Fruit fly (Drosophila melanogaster): ENCODE data around the gene CG13059.

DNA sequence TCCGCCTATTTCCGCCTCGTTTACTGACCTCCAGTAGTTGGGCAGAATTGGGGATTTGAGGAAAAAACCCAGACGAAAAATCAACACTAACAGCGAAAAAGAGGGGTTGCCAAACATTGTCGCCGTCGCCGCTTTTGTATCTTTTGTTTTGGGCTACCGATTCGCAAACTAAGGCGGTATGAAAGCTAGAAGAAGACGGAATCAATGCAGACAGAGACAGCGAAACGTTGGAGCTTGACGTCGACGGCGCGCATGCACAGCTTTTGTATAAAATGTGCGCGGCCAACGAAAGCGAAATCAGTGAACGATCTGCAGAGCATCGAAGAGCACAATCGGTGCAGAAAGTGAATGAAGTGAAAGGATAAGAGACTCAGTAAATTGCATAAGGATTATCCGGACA is 15.2 kb downstream of the CG13059 start, which contains the start of gene CG4998:
- TF ChIP-seq Myc (optimal IDR thresholded peaks at IDR 0.05), result no peak
- no peak for TF ChIP-seq h (optimal IDR thresholded peaks at IDR 0.05)
- TF ChIP-seq insv (optimal IDR thresholded peaks at IDR 0.05), result no peak
- no peak for TF ChIP-seq ttk (optimal IDR thresholded peaks at IDR 0.05)
- no peak for TF ChIP-seq Sin3A (optimal IDR thresholded peaks at IDR 0.05)

All from Kc167 (cell line).